Fruit fly (Drosophila melanogaster) S2 (cell line): ENCODE data around the gene SMC6.

ENCODE experiments used
- CG8478 ChIP-seq: fragments of >200 bp; optimal IDR thresholded peaks from 2 replicates; lab custom pipeline; 2018
- CTCF ChIP-seq, 2 experiments: fragments of >200 bp; optimal IDR thresholded peaks; 2 replicates each; lab custom pipeline; 2018

DNA sequence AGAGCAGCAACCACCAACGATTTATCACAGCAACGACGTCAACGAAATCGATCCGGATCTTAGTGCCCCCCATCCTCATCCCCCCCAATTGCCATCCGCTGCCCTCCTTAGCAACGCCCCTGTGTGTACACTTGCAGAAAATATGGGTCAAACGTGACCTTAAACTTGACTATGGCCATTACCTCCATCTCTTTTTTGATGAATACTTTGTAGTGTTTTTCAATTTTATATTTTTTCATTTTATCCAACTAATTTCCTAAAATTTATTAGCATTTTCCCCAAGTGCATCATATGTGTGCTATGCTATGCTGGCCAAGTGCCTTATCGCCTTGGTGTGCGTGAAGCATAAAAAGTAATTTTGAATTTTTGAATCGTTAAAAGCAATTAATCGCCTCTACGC lies 50.3 kb downstream of the SMC6 start:
- no peak for TF ChIP-seq CG8478 (lab: Kevin White, UChicago)
- no peak for TF ChIP-seq CTCF (optimal IDR thresholded peaks at IDR 0.05; lab: Kevin White, UChicago)
